Fruit fly (Drosophila melanogaster): ENCODE data around the gene RpL37A.

Gene RpL37A

dm6 chr2L:5059645-5060254, 11.0 kb upstream of the RpL37A start, which contains the start of gene Rpn11 (continued):
- TF ChIP-seq CG6792 (GFP tag; optimal IDR thresholded peaks at IDR 0.05) (peak; percentile 48), CG8319 (GFP tag; optimal IDR thresholded peaks at IDR 0.05) (peak; percentile 16), Eip75B (GFP tag; optimal IDR thresholded peaks at IDR 0.05) (peak; percentile 53), CG1621 (tag; optimal IDR thresholded peaks at IDR 0.05) (no peak), CG7368 (GFP tag; optimal IDR thresholded peaks at IDR 0.05) (no peak), CG31627 (GFP tag; optimal IDR thresholded peaks at IDR 0.05) (peak; percentile 35), Sox102F (GFP tag; optimal IDR thresholded peaks at IDR 0.05) (no peak), Sox15 (GFP tag; optimal IDR thresholded peaks at IDR 0.05) (peak; percentile 19), ss (GFP tag; optimal IDR thresholded peaks at IDR 0.05) (peak in 1 of 2 experiments; percentile 21), CG6808 (GFP tag; optimal IDR thresholded peaks at IDR 0.05) (no peak), Sox14 (GFP tag; optimal IDR thresholded peaks at IDR 0.05) (peak; percentile 74), CG11902 (GFP tag; optimal IDR thresholded peaks at IDR 0.05) (peak; percentile 0), CG16779 (tag; optimal IDR thresholded peaks at IDR 0.05) (no peak), Eip78C (GFP tag) (peak; percentile 89), lz (GFP tag; optimal IDR thresholded peaks at IDR 0.05) (peak; percentile 66), Ets96B (tag; optimal IDR thresholded peaks at IDR 0.05) (peak; percentile 51), esn (GFP tag; optimal IDR thresholded peaks at IDR 0.05) (peak; percentile 68), CG10631 (GFP tag; optimal IDR thresholded peaks at IDR 0.05) (peak; percentile 65), Hr4 (GFP tag; optimal IDR thresholded peaks at IDR 0.05) (peak; percentile 54), CG15336 (GFP tag; IDR thresholded peaks at IDR 0.05) (0 out of 2 replicates have a peak, but pooled peaks have one; percentile 19), Blimp-1 (GFP tag; optimal IDR thresholded peaks at IDR 0.05) (no peak), fkh (GFP tag; optimal IDR thresholded peaks at IDR 0.05) (peak; percentile 4), acj6 (GFP tag; optimal IDR thresholded peaks at IDR 0.05) (peak; percentile 61), Hr39 (GFP tag; optimal IDR thresholded peaks at IDR 0.05) (peak; percentile 45), CG32006 (GFP tag; optimal IDR thresholded peaks at IDR 0.05) (peak; percentile 46)

DNA sequence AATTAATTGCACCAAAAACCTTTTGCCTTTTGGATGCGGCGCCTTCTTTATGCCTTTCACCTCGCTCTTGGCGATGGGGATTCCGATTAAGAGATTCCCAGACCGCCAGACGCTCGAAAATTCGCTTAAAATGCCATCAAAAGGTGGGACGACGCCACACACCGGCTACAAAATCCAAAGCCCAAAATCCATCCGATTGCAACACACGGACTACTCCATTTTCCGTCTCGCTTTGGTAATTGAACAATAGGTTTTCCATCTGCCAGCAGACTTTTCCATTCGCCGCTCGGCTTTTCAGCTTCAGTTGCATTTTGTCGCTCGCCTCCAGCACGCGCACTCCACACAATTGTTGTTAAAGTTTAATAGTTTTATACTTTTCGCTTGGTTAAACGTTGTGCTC, 10.2 kb upstream of the RpL37A start, which contains the start of gene qtc:
Gene qtc, plus strand, starts transcription at position 301 of the 400 bp plus-strand sequence.
- TF ChIP-seq dsx (GFP tag; optimal IDR thresholded peaks at IDR 0.05; ENCODE audit: poor library complexity, severe bottlenecking) (no peak), CG6163 (GFP tag; IDR thresholded peaks at IDR 0.05) (0 out of 3 replicates have a peak, but pooled peaks have one; percentile 8)

DNA sequence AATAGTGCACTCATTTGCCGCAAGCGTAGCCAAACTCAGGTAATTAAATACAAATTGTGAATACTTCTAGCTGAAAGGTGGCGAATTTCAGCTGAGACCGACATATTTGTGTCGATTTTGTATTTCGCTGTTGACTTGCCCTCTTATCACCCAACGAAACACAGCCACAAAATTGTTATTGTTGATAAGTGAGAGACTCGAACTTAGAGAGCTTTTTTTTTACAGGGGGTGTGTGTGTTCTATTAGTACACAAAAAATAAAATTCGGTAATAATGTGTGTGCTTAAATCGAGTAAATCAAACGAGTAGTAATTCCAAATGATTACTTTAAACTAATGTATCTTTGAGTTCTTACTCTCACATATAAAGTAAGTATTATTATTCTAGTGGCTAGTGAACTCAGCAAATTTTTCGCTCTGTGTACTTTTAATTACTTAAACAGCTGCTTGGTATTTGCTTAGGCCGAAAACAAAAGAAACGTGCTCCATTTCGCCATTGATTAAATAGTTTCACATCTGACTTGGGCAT, 9.7 kb upstream of the RpL37A start:
- TF ChIP-seq Hr38 (GFP tag; optimal IDR thresholded peaks at IDR 0.05), result no peak
- TF ChIP-seq vri (GFP tag; optimal IDR thresholded peaks at IDR 0.05), result peak; percentile 76
- no peak for TF ChIP-seq CG11902 (GFP tag; optimal IDR thresholded peaks at IDR 0.05)
- TF ChIP-seq fd85E (GFP tag; optimal IDR thresholded peaks at IDR 0.05), result no peak
- TF ChIP-seq fkh (GFP tag; optimal IDR thresholded peaks at IDR 0.05), result peak; percentile 87
- TF ChIP-seq esn (GFP tag; optimal IDR thresholded peaks at IDR 0.05), result peak; percentile 73
- no peak for TF ChIP-seq dac (GFP tag; optimal IDR thresholded peaks at IDR 0.05)
- TF ChIP-seq CG6808 (GFP tag; optimal IDR thresholded peaks at IDR 0.05), result no peak
- TF ChIP-seq Hr4 (GFP tag; optimal IDR thresholded peaks at IDR 0.05), result peak; percentile 14
- TF ChIP-seq Ets96B (tag; optimal IDR thresholded peaks at IDR 0.05), result no peak
- peak; percentile 11 for TF ChIP-seq Sox14 (GFP tag; optimal IDR thresholded peaks at IDR 0.05)
- TF ChIP-seq topi (GFP tag; optimal IDR thresholded peaks at IDR 0.05), result peak; percentile 35
- 0 out of 2 replicates have a peak, but pooled peaks have one; percentile 21 for TF ChIP-seq CG15336 (GFP tag; IDR thresholded peaks at IDR 0.05)
- peak; percentile 5 for TF ChIP-seq cyc (GFP tag; optimal IDR thresholded peaks at IDR 0.05)
- TF ChIP-seq CG6792 (GFP tag; optimal IDR thresholded peaks at IDR 0.05), result peak; percentile 13
- TF ChIP-seq CG6163 (GFP tag; IDR thresholded peaks at IDR 0.05), result peak; percentile 46; the same call in 1 of the 3 replicates
- peak; percentile 41 for TF ChIP-seq CG31627 (GFP tag; optimal IDR thresholded peaks at IDR 0.05)
- no peak for TF ChIP-seq Gug (GFP tag; IDR thresholded peaks at IDR 0.05)
- TF ChIP-seq eg (GFP tag; IDR thresholded peaks at IDR 0.05), result peak; percentile 49; the same call in 1 of the 3 replicates
- TF ChIP-seq Hr39 (GFP tag; optimal IDR thresholded peaks at IDR 0.05), result peak; percentile 44
- peak; percentile 16 for TF ChIP-seq Eip75B (GFP tag; optimal IDR thresholded peaks at IDR 0.05)
- TF ChIP-seq svp (GFP tag), result peak; percentile 74
- peak; percentile 58 for TF ChIP-seq Eip78C (GFP tag)
- TF ChIP-seq lz (GFP tag; optimal IDR thresholded peaks at IDR 0.05), result peak; percentile 54
- TF ChIP-seq CG6276 (GFP tag; optimal IDR thresholded peaks at IDR 0.05), result no peak
- no peak for TF ChIP-seq spab (GFP tag; optimal IDR thresholded peaks at IDR 0.05)
- TF ChIP-seq CG1621 (tag; optimal IDR thresholded peaks at IDR 0.05), result no peak

Measured in whole organism, prepupa.